Worm (Caenorhabditis elegans): Measurements from ENCODE around the gene W05H7.1.

- no peak for TF ChIP-seq unc-62 (GFP tag; optimal IDR thresholded peaks at IDR 0.05)
- no peak for TF ChIP-seq nhr-77 (tag; optimal IDR thresholded peaks at IDR 0.05)
- no peak for TF ChIP-seq lin-15B (tag; optimal IDR thresholded peaks at IDR 0.05)
- no peak for TF ChIP-seq aly-2 (tag; optimal IDR thresholded peaks at IDR 0.05)
Observed at ce11 chrX:1488775-1489174, 38.2 kb downstream of the W05H7.1 start.

All from whole organism, L1 larva.